Fruit fly (Drosophila melanogaster) whole organism, adult: ENCODE data around the gene RpL34a.

Experiments
- CG11617 ChIP-seq: fragments of 200-800 bp; sonication (Bioruptor generic); optimal IDR thresholded peaks from 2 replicates; lab custom pipeline; 2017; ENCODE audit warnings: mild to moderate bottlenecking, missing biosample characterization, missing genetic modification reagents, missing genetic modification characterization
- CG12768 ChIP-seq: fragments of 200-800 bp; sonication (Bioruptor generic); optimal IDR thresholded peaks from 2 replicates; lab custom pipeline; 2017; ENCODE audit warnings: missing biosample characterization, missing genetic modification characterization, mild to moderate bottlenecking, moderate library complexity, missing genetic modification reagents
- CG14711 ChIP-seq: fragments of 200-800 bp; sonication (Bioruptor generic); optimal IDR thresholded peaks from 2 replicates; lab custom pipeline; 2018; ENCODE audit warnings: missing biosample characterization, mild to moderate bottlenecking, missing genetic modification characterization, moderate library complexity
- CG1620 ChIP-seq: fragments of 200-800 bp; sonication (Bioruptor generic); optimal IDR thresholded peaks from 2 replicates; lab custom pipeline; 2016; ENCODE audit warnings: missing biosample characterization, missing genetic modification characterization
- CG33017 ChIP-seq: fragments of 200-800 bp; sonication (Bioruptor generic); optimal IDR thresholded peaks from 2 replicates; lab custom pipeline; 2018; ENCODE audit warnings: missing biosample characterization, mild to moderate bottlenecking, missing genetic modification characterization, moderate library complexity
- CG5204 ChIP-seq: fragments of 200-800 bp; sonication (Bioruptor generic); optimal IDR thresholded peaks from 2 replicates; lab custom pipeline; 2016; ENCODE audit warnings: missing biosample characterization, missing genetic modification characterization
- CG7045 ChIP-seq: fragments of 200-800 bp; sonication (Bioruptor generic); optimal IDR thresholded peaks from 2 replicates; lab custom pipeline; 2017; ENCODE audit warnings: missing biosample characterization, mild to moderate bottlenecking, missing genetic modification characterization
- CG7101 ChIP-seq: fragments of 200-800 bp; sonication (Bioruptor generic); optimal IDR thresholded peaks from 2 replicates; lab custom pipeline; 2018; ENCODE audit warnings: missing biosample characterization, mild to moderate bottlenecking, missing genetic modification characterization, moderate library complexity
- Clk ChIP-seq: fragments of 200-800 bp; sonication (Bioruptor generic); optimal IDR thresholded peaks from 2 replicates; lab custom pipeline; 2017; ENCODE audit warnings: missing biosample characterization, missing genetic modification characterization
- Crg-1 ChIP-seq: fragments of 200-800 bp; sonication (Bioruptor generic); optimal IDR thresholded peaks from 2 replicates; lab custom pipeline; 2016; ENCODE audit warnings: missing biosample characterization, missing genetic modification characterization
- Hr96 ChIP-seq: fragments of 200-800 bp; sonication (Bioruptor generic); optimal IDR thresholded peaks from 2 replicates; lab custom pipeline; 2016; ENCODE audit warnings: missing biosample characterization, missing genetic modification characterization
- Mnt ChIP-seq: fragments of 200-800 bp; sonication (Bioruptor generic); optimal IDR thresholded peaks from 2 replicates; lab custom pipeline; 2016; ENCODE audit warnings: missing biosample characterization, mild to moderate bottlenecking, missing genetic modification characterization
- bab1 ChIP-seq: fragments of 200-800 bp; sonication (Bioruptor generic); optimal IDR thresholded peaks from 3 replicates; lab custom pipeline; 2019; ENCODE audit warnings: missing biosample characterization, mild to moderate bottlenecking, missing genetic modification characterization, moderate library complexity
- cic ChIP-seq: fragments of 200-800 bp; sonication (Bioruptor generic); optimal IDR thresholded peaks from 2 replicates; lab custom pipeline; 2017; ENCODE audit warnings: missing biosample characterization, mild to moderate bottlenecking, missing genetic modification characterization, moderate library complexity
- cnc ChIP-seq, 2 experiments: fragments of >200 bp; optimal IDR thresholded peaks; 2 replicates each; lab custom pipeline; 2017
- kay ChIP-seq: fragments of 200-800 bp; sonication (Bioruptor generic); peaks from one replicate; lab custom pipeline; 2016; ENCODE audit warnings: missing biosample characterization, missing genetic modification characterization, borderline replicate concordance
- ovo ChIP-seq: fragments of 200-800 bp; sonication (Bioruptor generic); optimal IDR thresholded peaks from 2 replicates; lab custom pipeline; 2016; ENCODE audit warnings: missing biosample characterization, missing genetic modification characterization
- pad ChIP-seq: fragments of 200-800 bp; sonication (Bioruptor generic); optimal IDR thresholded peaks from 3 replicates; lab custom pipeline; 2017; ENCODE audit warnings: missing biosample characterization, missing genetic modification characterization, mild to moderate bottlenecking, moderate library complexity, missing genetic modification reagents
- tj ChIP-seq: fragments of 200-800 bp; sonication (Bioruptor generic); optimal IDR thresholded peaks from 3 replicates; lab custom pipeline; 2017; ENCODE audit warnings: missing biosample characterization, mild to moderate bottlenecking, missing genetic modification characterization, moderate library complexity
- toe ChIP-seq: fragments of 200-800 bp; sonication (Bioruptor generic); optimal IDR thresholded peaks from 2 replicates; lab custom pipeline; 2016; ENCODE audit warnings: missing biosample characterization, missing genetic modification characterization

Gene RpL34a

dm6 chr3R:26059195-26059594, at the start of gene RpL34a, which contains the start of gene Trmt61:
TSS of gene RpL34a (minus strand) at chr3R:26059267.
TSS of gene Trmt61 (plus strand) at chr3R:26059496.
- TF ChIP-seq Hr96 (GFP tag; lab: Kevin White, UChicago) = peak; percentile 88
- TF ChIP-seq CG33017 (tag; lab: Kevin White, UChicago) = peak; percentile 87
- TF ChIP-seq CG7101 (tag; lab: Kevin White, UChicago) = peak; percentile 88
- TF ChIP-seq bab1 (GFP tag; lab: Kevin White, UChicago) = peak; percentile 95
- TF ChIP-seq tj (GFP tag; lab: Kevin White, UChicago) = peak; percentile 80
- no peak for TF ChIP-seq kay (GFP tag; lab: Kevin White, UChicago)
- peak; percentile 89 for TF ChIP-seq Mnt (GFP tag; lab: Kevin White, UChicago)
- peak; percentile 95 for TF ChIP-seq CG11617 (GFP tag; lab: Kevin White, UChicago)
- peak; percentile 87 for TF ChIP-seq Crg-1
- peak; percentile 73 for TF ChIP-seq pad (GFP tag; lab: Kevin White, UChicago)
- TF ChIP-seq ovo = peak; percentile 72
- peak; percentile 91 for TF ChIP-seq CG7045
- TF ChIP-seq cnc (optimal IDR thresholded peaks at IDR 0.05; lab: Kevin White, UChicago) = no peak
- peak; percentile 87 for TF ChIP-seq CG1620
- peak; percentile 81 for TF ChIP-seq CG12768
- no peak for TF ChIP-seq CG5204 (GFP tag; lab: Kevin White, UChicago)
- peak; percentile 76 for TF ChIP-seq CG14711 (tag; lab: Kevin White, UChicago)
- TF ChIP-seq cic (GFP tag; lab: Kevin White, UChicago) = peak; percentile 57
- TF ChIP-seq toe (GFP tag; lab: Kevin White, UChicago) = peak; percentile 93
- TF ChIP-seq Clk (GFP tag; lab: Kevin White, UChicago) = peak; percentile 50

dm6 chr3R:26108424-26108823, 49.4 kb upstream of the RpL34a start:
- TF ChIP-seq tj (GFP tag; lab: Kevin White, UChicago) (no peak), CG1620 (no peak), bab1 (GFP tag; lab: Kevin White, UChicago) (no peak), Hr96 (GFP tag; lab: Kevin White, UChicago) (no peak), CG14711 (tag; lab: Kevin White, UChicago) (no peak), Clk (GFP tag; lab: Kevin White, UChicago) (no peak)

DNA sequence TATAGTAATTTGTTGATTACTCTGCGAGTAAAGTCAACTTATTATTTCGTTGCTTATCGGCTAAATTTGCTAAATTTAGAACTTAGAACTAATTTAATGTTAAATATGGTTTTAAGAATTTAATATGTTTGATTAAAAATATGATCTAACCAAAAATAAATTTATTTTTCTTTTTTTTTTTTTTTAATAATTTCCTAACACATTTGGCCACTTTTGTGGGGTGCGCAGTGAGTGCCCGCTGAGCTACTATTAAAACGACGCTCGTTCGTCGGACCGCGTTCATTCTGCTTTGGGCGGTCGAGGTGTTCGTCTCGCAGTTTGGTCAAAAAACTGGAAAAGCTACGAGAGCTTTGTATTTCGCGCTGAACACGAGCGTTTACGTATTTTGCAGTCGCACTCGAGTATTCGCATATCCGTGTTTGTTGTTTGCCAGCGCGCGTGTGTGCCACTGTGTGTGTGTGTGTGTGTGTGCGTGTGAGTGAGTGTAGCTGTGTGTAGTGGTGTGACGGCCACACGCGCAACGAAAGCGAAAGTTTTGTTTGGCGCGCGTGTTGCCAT, 47.6 kb upstream of the RpL34a start, which contains the start of gene Cipc:
Gene Cipc, plus strand, starts transcription at position 274 of the 558 bp plus-strand sequence.
- peak; percentile 34 for TF ChIP-seq Crg-1
- TF ChIP-seq toe (GFP tag; lab: Kevin White, UChicago) = peak; percentile 70
- TF ChIP-seq cic (GFP tag; lab: Kevin White, UChicago) = peak; percentile 95
- peak; percentile 85 for TF ChIP-seq CG12768
- TF ChIP-seq Clk (GFP tag; lab: Kevin White, UChicago) = peak; percentile 43
- TF ChIP-seq ovo = peak; percentile 63
- TF ChIP-seq Hr96 (GFP tag; lab: Kevin White, UChicago) = peak; percentile 14
- TF ChIP-seq pad (GFP tag; lab: Kevin White, UChicago) = peak; percentile 58
- peak; percentile 90 for TF ChIP-seq kay (GFP tag; lab: Kevin White, UChicago)
- TF ChIP-seq tj (GFP tag; lab: Kevin White, UChicago) = peak; percentile 85
- TF ChIP-seq CG5204 (GFP tag; lab: Kevin White, UChicago) = no peak
- peak; percentile 89 for TF ChIP-seq CG33017 (tag; lab: Kevin White, UChicago)
- peak; percentile 86 for TF ChIP-seq CG11617 (GFP tag; lab: Kevin White, UChicago)
- no peak for TF ChIP-seq cnc (optimal IDR thresholded peaks at IDR 0.05; lab: Kevin White, UChicago)
- peak; percentile 81 for TF ChIP-seq CG7045
- TF ChIP-seq CG7101 (tag; lab: Kevin White, UChicago) = peak; percentile 83
- TF ChIP-seq bab1 (GFP tag; lab: Kevin White, UChicago) = peak; percentile 55
- peak; percentile 76 for TF ChIP-seq CG14711 (tag; lab: Kevin White, UChicago)
- peak; percentile 96 for TF ChIP-seq Mnt (GFP tag; lab: Kevin White, UChicago)
- TF ChIP-seq CG1620 = peak; percentile 21

DNA sequence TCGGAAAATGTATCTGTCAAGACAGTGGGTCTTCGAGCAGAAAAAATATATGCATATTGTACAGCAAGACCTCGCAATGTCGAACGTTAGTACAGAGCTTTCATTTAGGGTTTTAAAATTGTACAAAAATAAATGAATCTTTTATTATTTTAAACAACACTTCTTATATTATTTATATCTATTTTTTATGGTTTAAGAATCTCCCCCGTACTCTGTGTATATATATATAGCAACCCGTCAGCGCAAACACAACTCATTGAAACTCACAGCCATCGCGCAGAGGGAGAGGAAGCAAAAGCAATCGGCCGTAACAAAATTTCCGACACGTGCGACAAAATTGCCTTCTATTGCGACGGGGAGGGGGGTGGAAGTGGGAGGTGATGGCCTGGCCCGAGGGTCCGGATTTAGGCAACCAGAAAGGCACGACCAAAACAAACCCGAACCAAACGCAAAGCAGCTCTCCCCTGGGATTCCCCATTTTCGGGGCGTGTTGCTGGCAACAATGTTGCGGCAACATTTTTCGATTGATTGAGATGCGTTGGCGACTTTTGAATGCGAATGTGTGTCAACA, 46.9 kb upstream of the RpL34a start:
- TF ChIP-seq Mnt (GFP tag; lab: Kevin White, UChicago) (peak; percentile 57), CG14711 (tag; lab: Kevin White, UChicago) (peak; percentile 65), kay (GFP tag; lab: Kevin White, UChicago) (peak; percentile 72), CG33017 (tag; lab: Kevin White, UChicago) (peak; percentile 47), CG12768 (peak; percentile 23), pad (GFP tag; lab: Kevin White, UChicago) (no peak), toe (GFP tag; lab: Kevin White, UChicago) (no peak), cic (GFP tag; lab: Kevin White, UChicago) (no peak), CG7101 (tag; lab: Kevin White, UChicago) (peak; percentile 25), cnc (optimal IDR thresholded peaks at IDR 0.05; lab: Kevin White, UChicago) (no peak), Hr96 (GFP tag; lab: Kevin White, UChicago) (no peak), CG1620 (no peak), ovo (no peak)

- TF ChIP-seq Clk (GFP tag; lab: Kevin White, UChicago) (no peak), kay (GFP tag; lab: Kevin White, UChicago) (peak; percentile 19)
Measured at dm6 chr3R:26105407-26105806, 46.3 kb upstream of the RpL34a start.

dm6 chr3R:26105141-26105403, 46.0 kb upstream of the RpL34a start:
- TF ChIP-seq tj (GFP tag; lab: Kevin White, UChicago) (peak; percentile 40), cic (GFP tag; lab: Kevin White, UChicago) (no peak), bab1 (GFP tag; lab: Kevin White, UChicago) (no peak), CG7101 (tag; lab: Kevin White, UChicago) (no peak), CG33017 (tag; lab: Kevin White, UChicago) (no peak), CG14711 (tag; lab: Kevin White, UChicago) (no peak)
